Worm (Caenorhabditis elegans) whole organism, L2 larva: ENCODE results near the gene pgm-3.
A peak's percentile ranks its signal among the peaks of the same experiment; 100 is the strongest.

Source experiments
- C34F6.9 ChIP-seq: fragments of 150-350 bp; optimal IDR thresholded peaks from 2 replicates; lab custom pipeline; 2014; ENCODE audit warnings: missing biosample characterization, missing genetic modification characterization
- F13H6.1 ChIP-seq: sonication (generic microtip); optimal IDR thresholded peaks from 2 replicates; lab custom pipeline; 2016; ENCODE audit warnings: missing genetic modification characterization, missing compliant biosample characterization
- Y55F3AM.14 ChIP-seq: fragments of 200-800 bp; sonication (Bioruptor generic); optimal IDR thresholded peaks from 2 replicates; lab custom pipeline; 2018; ENCODE audit warnings: mild to moderate bottlenecking, missing genetic modification characterization, missing compliant biosample characterization
- ZK546.5 ChIP-seq: sonication (generic microtip); optimal IDR thresholded peaks from 2 replicates; lab custom pipeline; 2017; ENCODE audit warnings: missing biosample characterization, missing genetic modification characterization
- alr-1 ChIP-seq: fragments of 150-350 bp; optimal IDR thresholded peaks from 2 replicates; lab custom pipeline; 2014; ENCODE audit warnings: missing biosample characterization, missing genetic modification characterization
- aly-2 ChIP-seq: fragments of 150-350 bp; optimal IDR thresholded peaks from 2 replicates; lab custom pipeline; 2014; ENCODE audit warnings: missing biosample characterization, missing genetic modification characterization
- ama-1 ChIP-seq: fragments of 150-350 bp; optimal IDR thresholded peaks from 2 replicates; lab custom pipeline; 2018; ENCODE audit warnings: inconsistent platforms
- blmp-1 ChIP-seq: sonication (generic microtip); optimal IDR thresholded peaks from 2 replicates; lab custom pipeline; 2017; ENCODE audit warnings: missing genetic modification characterization, mild to moderate bottlenecking, missing compliant biosample characterization, antibody characterized with exemption, moderate library complexity; ENCODE audit not compliant: insufficient read depth
- ceh-16 ChIP-seq: fragments of 150-350 bp; optimal IDR thresholded peaks from 2 replicates; lab custom pipeline; 2014; ENCODE audit warnings: missing biosample characterization, missing genetic modification characterization
- ceh-82 ChIP-seq: fragments of 150-350 bp; optimal IDR thresholded peaks from 2 replicates; lab custom pipeline; 2014; ENCODE audit warnings: missing biosample characterization, missing genetic modification characterization
- crh-2 ChIP-seq: sonication (generic microtip); optimal IDR thresholded peaks from 2 replicates; lab custom pipeline; 2017; ENCODE audit warnings: missing biosample characterization, missing genetic modification characterization
- dmd-4 ChIP-seq: sonication (generic microtip); optimal IDR thresholded peaks from 2 replicates; lab custom pipeline; 2017; ENCODE audit warnings: missing biosample characterization, missing genetic modification characterization
- elt-1 ChIP-seq: fragments of 150-350 bp; optimal IDR thresholded peaks from 2 replicates; lab custom pipeline; 2014; ENCODE audit warnings: missing biosample characterization, missing genetic modification characterization
- elt-3 ChIP-seq: sonication (generic microtip); optimal IDR thresholded peaks from 2 replicates; lab custom pipeline; 2017; ENCODE audit warnings: missing biosample characterization, missing genetic modification characterization
- fos-1 ChIP-seq: fragments of 150-350 bp; optimal IDR thresholded peaks from 2 replicates; lab custom pipeline; 2014; ENCODE audit warnings: missing biosample characterization, missing genetic modification characterization
- gmeb-1 ChIP-seq: fragments of 150-350 bp; optimal IDR thresholded peaks from 2 replicates; lab custom pipeline; 2014; ENCODE audit warnings: missing biosample characterization, missing genetic modification characterization
- lin-13 ChIP-seq: fragments of 150-350 bp; optimal IDR thresholded peaks from 2 replicates; lab custom pipeline; 2014; ENCODE audit warnings: missing biosample characterization, missing genetic modification reagents, missing genetic modification characterization
- lsy-2 ChIP-seq, 2 experiments: fragments of 150-350 bp in 1 of 2; sonication (generic microtip) in 1 of 2; optimal IDR thresholded peaks; 2 replicates each; lab custom pipeline; 2014 to 2017; ENCODE audit warnings: missing biosample characterization in 2 of 2, missing genetic modification characterization in 2 of 2
- mab-5 ChIP-seq: fragments of 150-350 bp; optimal IDR thresholded peaks from 2 replicates; lab custom pipeline; 2014; ENCODE audit warnings: missing biosample characterization, missing genetic modification characterization
- mbf-1 ChIP-seq: sonication (generic microtip); optimal IDR thresholded peaks from 2 replicates; lab custom pipeline; 2017; ENCODE audit warnings: missing biosample characterization, missing genetic modification characterization
- nhr-10 ChIP-seq: sonication (generic microtip); optimal IDR thresholded peaks from 2 replicates; lab custom pipeline; 2017; ENCODE audit warnings: missing biosample characterization, missing genetic modification characterization
- nhr-12 ChIP-seq: fragments of 150-350 bp; optimal IDR thresholded peaks from 2 replicates; lab custom pipeline; 2014; ENCODE audit warnings: missing biosample characterization, missing genetic modification characterization
- nhr-129 ChIP-seq: fragments of 150-350 bp; optimal IDR thresholded peaks from 2 replicates; lab custom pipeline; 2014; ENCODE audit warnings: missing biosample characterization, missing genetic modification characterization
- nhr-21 ChIP-seq: fragments of 150-350 bp; optimal IDR thresholded peaks from 2 replicates; lab custom pipeline; 2014; ENCODE audit warnings: missing biosample characterization, missing genetic modification characterization
- nhr-25 ChIP-seq: fragments of 150-350 bp; sonication (generic microtip); optimal IDR thresholded peaks from 3 replicates; lab custom pipeline; 2014; ENCODE audit warnings: missing biosample characterization, missing genetic modification characterization
- nhr-77 ChIP-seq: fragments of 150-350 bp; optimal IDR thresholded peaks from 2 replicates; lab custom pipeline; 2014; ENCODE audit warnings: missing biosample characterization, missing genetic modification characterization
- peb-1 ChIP-seq: fragments of 150-350 bp; optimal IDR thresholded peaks from 2 replicates; lab custom pipeline; 2014; ENCODE audit warnings: missing biosample characterization, missing genetic modification characterization
- sem-4 ChIP-seq: fragments of 150-350 bp; optimal IDR thresholded peaks from 2 replicates; lab custom pipeline; 2014; ENCODE audit warnings: missing biosample characterization, missing genetic modification reagents, missing genetic modification characterization
- sma-3 ChIP-seq: sonication (generic microtip); optimal IDR thresholded peaks from 2 replicates; lab custom pipeline; 2016; ENCODE audit warnings: missing genetic modification reagents, missing genetic modification characterization, missing compliant biosample characterization
- sma-9 ChIP-seq, 2 experiments: fragments of 150-350 bp in 1 of 2; sonication (generic microtip) in 1 of 2; optimal IDR thresholded peaks; 2 replicates each; lab custom pipeline; 2014 to 2016; ENCODE audit warnings: missing genetic modification characterization in 2 of 2, mild to moderate bottlenecking in 1 of 2, missing biosample characterization in 1 of 2, missing compliant biosample characterization in 1 of 2, missing genetic modification reagents in 1 of 2, moderate library complexity in 1 of 2
- snpc-4 ChIP-seq: fragments of 150-350 bp; optimal IDR thresholded peaks from 2 replicates; lab custom pipeline; 2014; ENCODE audit warnings: missing biosample characterization, missing genetic modification characterization
- unc-39 ChIP-seq: fragments of 150-350 bp; optimal IDR thresholded peaks from 2 replicates; lab custom pipeline; 2014; ENCODE audit warnings: missing biosample characterization, missing genetic modification characterization
- unc-55 ChIP-seq: fragments of 150-350 bp; sonication (generic microtip); optimal IDR thresholded peaks from 3 replicates; lab custom pipeline; 2014; ENCODE audit warnings: missing biosample characterization, missing genetic modification reagents, missing genetic modification characterization
- unc-62 ChIP-seq: fragments of 150-350 bp; optimal IDR thresholded peaks from 2 replicates; lab custom pipeline; 2014; ENCODE audit warnings: missing biosample characterization, missing genetic modification reagents, missing genetic modification characterization
- zag-1 ChIP-seq: fragments of 150-350 bp; optimal IDR thresholded peaks from 2 replicates; lab custom pipeline; 2014; ENCODE audit warnings: missing biosample characterization, missing genetic modification characterization
- ztf-1 ChIP-seq: fragments of 200-800 bp; sonication (Bioruptor generic); conservative IDR thresholded peaks from 2 replicates; pipeline ENCODE4 v1.3.6; 2022; ENCODE audit warnings: missing genetic modification characterization, missing compliant biosample characterization
- ztf-11 ChIP-seq: sonication (generic microtip); optimal IDR thresholded peaks from 2 replicates; lab custom pipeline; 2017; ENCODE audit warnings: missing biosample characterization, missing genetic modification characterization

Gene pgm-3

ce11 chrIV:8748967-8749366 lies 23.4 kb downstream of the pgm-3 start:
- TF ChIP-seq ceh-16 (tag; lab: Kevin White, UChicago) (no peak), sem-4 (tag; lab: Kevin White, UChicago) (no peak), aly-2 (tag; lab: Kevin White, UChicago) (no peak), ztf-11 (no peak), elt-3 (tag; lab: Kevin White, UChicago) (no peak), Y55F3AM.14 (GFP tag; lab: Kevin White, UChicago) (no peak), F13H6.1 (tag; lab: Kevin White, UChicago) (no peak), ama-1 (lab: Kevin White, UChicago) (no peak), blmp-1 (tag; lab: Kevin White, UChicago) (no peak), nhr-25 (tag; lab: Kevin White, UChicago) (no peak), ZK546.5 (no peak)

- no peak for TF ChIP-seq sem-4 (tag; lab: Kevin White, UChicago)
- TF ChIP-seq unc-55 (GFP tag; lab: Kevin White, UChicago), result no peak
- no peak for TF ChIP-seq F13H6.1 (tag; lab: Kevin White, UChicago)
- TF ChIP-seq sma-3, result no peak
- no peak for TF ChIP-seq ceh-82
- TF ChIP-seq peb-1, result no peak
These were observed 27.0 kb downstream of the pgm-3 start for ce11 chrIV:8752492-8752891.

- TF ChIP-seq unc-39 (tag; lab: Kevin White, UChicago) (no peak), ZK546.5 (no peak), blmp-1 (tag; lab: Kevin White, UChicago) (no peak), snpc-4 (no peak), mab-5 (no peak), nhr-12 (tag; lab: Kevin White, UChicago) (no peak), ceh-82 (no peak), C34F6.9 (no peak), unc-62 (GFP tag; lab: Kevin White, UChicago) (no peak), fos-1 (tag; lab: Kevin White, UChicago) (no peak), crh-2 (tag; lab: Kevin White, UChicago) (no peak), nhr-77 (no peak), elt-1 (tag; lab: Kevin White, UChicago) (no peak), sem-4 (tag; lab: Kevin White, UChicago) (no peak), nhr-25 (tag; lab: Kevin White, UChicago) (no peak), ztf-1 (GFP tag; lab: Robert Waterston, UW) (no peak), lin-13 (no peak), dmd-4 (tag; lab: Kevin White, UChicago) (no peak)
These were observed 28.6 kb downstream of the pgm-3 start for ce11 chrIV:8754146-8754545.

ce11 chrIV:8754727-8755126 lies 29.2 kb downstream of the pgm-3 start, which contains the start of gene elli-1:
Gene elli-1 (minus strand): TSS chrIV:8754827.
- TF ChIP-seq zag-1 (no peak), nhr-10 (no peak), nhr-129 (tag; lab: Kevin White, UChicago) (no peak), dmd-4 (tag; lab: Kevin White, UChicago) (no peak), nhr-25 (tag; lab: Kevin White, UChicago) (no peak), fos-1 (tag; lab: Kevin White, UChicago) (no peak), lsy-2 (tag; optimal IDR thresholded peaks at IDR 0.05; lab: Kevin White, UChicago) (no peak), alr-1 (tag; lab: Kevin White, UChicago) (no peak), nhr-21 (no peak), crh-2 (tag; lab: Kevin White, UChicago) (no peak), gmeb-1 (tag; lab: Kevin White, UChicago) (no peak), nhr-12 (tag; lab: Kevin White, UChicago) (no peak)

- no peak for TF ChIP-seq unc-39 (tag; lab: Kevin White, UChicago)
- TF ChIP-seq fos-1 (tag; lab: Kevin White, UChicago), result peak; percentile 90
- peak; percentile 64 for TF ChIP-seq F13H6.1 (tag; lab: Kevin White, UChicago)
- TF ChIP-seq sma-9 (GFP tag; optimal IDR thresholded peaks at IDR 0.05; lab: Kevin White, UChicago), result peak; percentile 14
- TF ChIP-seq sma-9 (tag; optimal IDR thresholded peaks at IDR 0.05; lab: Kevin White, UChicago), result no peak
- TF ChIP-seq mbf-1 (tag; lab: Kevin White, UChicago), result no peak
- TF ChIP-seq nhr-12 (tag; lab: Kevin White, UChicago), result no peak
- TF ChIP-seq unc-55 (GFP tag; lab: Kevin White, UChicago), result peak; percentile 12
- TF ChIP-seq ama-1 (lab: Kevin White, UChicago), result no peak
- TF ChIP-seq crh-2 (tag; lab: Kevin White, UChicago), result peak; percentile 35
- TF ChIP-seq C34F6.9, result peak; percentile 7
- peak; percentile 26 for TF ChIP-seq nhr-129 (tag; lab: Kevin White, UChicago)
- TF ChIP-seq ceh-16 (tag; lab: Kevin White, UChicago), result no peak
These were observed 32.2 kb downstream of the pgm-3 start for ce11 chrIV:8757729-8758128.
